Worm (Caenorhabditis elegans) whole organism, late embryonic: ENCODE measurements around the gene lips-13.

ENCODE experiments used
- nhr-11 ChIP-seq: fragments of 150-350 bp; optimal IDR thresholded peaks from 2 replicates; lab custom pipeline; 2014; ENCODE audit warnings: missing biosample characterization, missing genetic modification characterization
- unc-86 ChIP-seq: sonication (generic microtip); optimal IDR thresholded peaks from 2 replicates; lab custom pipeline; 2016; ENCODE audit warnings: missing genetic modification characterization, missing compliant biosample characterization

DNA sequence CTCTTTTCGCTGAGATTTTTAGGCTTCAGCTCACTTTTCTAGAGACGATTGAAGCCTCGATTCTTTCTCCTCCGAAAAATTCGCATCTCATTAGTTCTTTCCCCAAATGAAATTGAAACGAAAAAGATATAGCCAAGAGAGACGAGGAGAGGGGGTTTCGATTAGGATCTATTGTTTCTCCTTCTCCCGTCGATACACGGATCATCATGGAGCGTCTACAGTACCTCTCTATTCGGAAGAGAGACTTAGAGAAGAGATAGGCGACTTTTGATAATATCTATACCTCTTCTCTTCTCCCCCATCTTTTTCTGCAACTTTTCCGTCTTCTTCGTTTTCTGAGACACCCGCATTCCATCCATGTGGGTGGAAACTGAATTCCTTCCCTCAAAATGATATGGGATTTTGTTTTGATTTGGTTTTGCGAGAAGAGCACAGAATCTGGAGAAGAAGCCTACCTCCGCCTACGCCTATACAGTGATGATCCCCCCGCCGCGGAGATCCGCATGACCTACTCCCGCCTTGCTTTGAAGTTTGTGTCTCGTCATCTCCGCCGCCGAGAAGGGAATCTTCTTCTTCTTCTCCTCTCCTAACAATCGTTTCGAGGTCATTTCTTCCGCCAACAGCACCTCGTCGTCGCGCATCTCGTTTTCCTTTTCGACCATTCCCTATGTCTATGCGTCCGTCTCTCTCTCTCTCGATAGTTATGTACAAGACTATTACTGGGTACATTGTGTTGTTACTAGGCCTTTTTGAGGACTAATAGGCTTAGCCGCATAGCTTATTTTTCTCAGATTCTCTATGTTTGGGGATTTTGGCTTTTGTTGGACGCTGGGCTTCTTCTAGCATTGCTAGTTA is 24.1 kb upstream of the lips-13 start:
- no peak for TF ChIP-seq nhr-11 (tag; lab: Kevin White, UChicago)
- TF ChIP-seq unc-86 (tag; lab: Kevin White, UChicago): no peak
